Worm (Caenorhabditis elegans): ENCODE results near the gene B0284.3.

Gene B0284.3

DNA sequence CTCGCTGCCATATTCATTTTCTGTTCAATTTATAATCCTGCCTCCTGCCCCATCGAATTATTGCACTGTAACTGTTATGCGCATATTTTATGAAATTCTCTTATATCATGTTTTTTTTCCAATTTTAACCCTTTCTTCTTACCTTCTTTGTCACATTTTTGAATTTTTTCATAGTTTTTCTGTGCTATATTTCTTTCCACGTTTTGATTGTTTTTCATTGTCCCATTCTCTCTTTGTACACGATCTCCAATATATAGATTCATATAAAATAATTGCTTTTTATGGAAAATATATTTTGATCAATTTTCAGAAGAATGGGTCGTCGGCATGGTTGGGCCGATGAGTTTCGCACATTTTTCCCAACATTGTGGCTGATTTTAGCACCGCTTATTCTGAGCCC is 29.8 kb downstream of the B0284.3 start, which contains the start of gene B0285.6:
TSS of gene B0285.6 (plus strand) at position 301 of the 400 bp plus-strand sequence.
- no peak for TF ChIP-seq unc-86 (tag; optimal IDR thresholded peaks at IDR 0.05)
- no peak for TF ChIP-seq dsc-1 (tag; optimal IDR thresholded peaks at IDR 0.05)
- no peak for TF ChIP-seq ceh-90 (tag; optimal IDR thresholded peaks at IDR 0.05)
- no peak for TF ChIP-seq lir-3 (tag; optimal IDR thresholded peaks at IDR 0.05; ENCODE audit: poor library complexity)
- no peak for TF ChIP-seq nhr-71 (tag; optimal IDR thresholded peaks at IDR 0.05)
- no peak for TF ChIP-seq rnt-1 (tag; optimal IDR thresholded peaks at IDR 0.05)
- TF ChIP-seq mab-9 (GFP tag; IDR thresholded peaks at IDR 0.05), result no peak
- no peak for TF ChIP-seq vab-15 (tag; optimal IDR thresholded peaks at IDR 0.05)
- no peak for TF ChIP-seq C04F5.9 (tag; optimal IDR thresholded peaks at IDR 0.05)
- TF ChIP-seq sup-37 (GFP tag; optimal IDR thresholded peaks at IDR 0.05), result no peak
- no peak for TF ChIP-seq efl-3 (GFP tag; optimal IDR thresholded peaks at IDR 0.05)
- no peak for TF ChIP-seq lin-35 (GFP tag; optimal IDR thresholded peaks at IDR 0.05)
- TF ChIP-seq tlp-1 (tag; optimal IDR thresholded peaks at IDR 0.05), result no peak
- no peak for TF ChIP-seq lin-39 (tag; optimal IDR thresholded peaks at IDR 0.05)
- TF ChIP-seq lin-14 (GFP tag; optimal IDR thresholded peaks at IDR 0.05), result no peak
- no peak for TF ChIP-seq ceh-8 (GFP tag; optimal IDR thresholded peaks at IDR 0.05)
- TF ChIP-seq unc-30 (tag; optimal IDR thresholded peaks at IDR 0.05), result no peak

DNA sequence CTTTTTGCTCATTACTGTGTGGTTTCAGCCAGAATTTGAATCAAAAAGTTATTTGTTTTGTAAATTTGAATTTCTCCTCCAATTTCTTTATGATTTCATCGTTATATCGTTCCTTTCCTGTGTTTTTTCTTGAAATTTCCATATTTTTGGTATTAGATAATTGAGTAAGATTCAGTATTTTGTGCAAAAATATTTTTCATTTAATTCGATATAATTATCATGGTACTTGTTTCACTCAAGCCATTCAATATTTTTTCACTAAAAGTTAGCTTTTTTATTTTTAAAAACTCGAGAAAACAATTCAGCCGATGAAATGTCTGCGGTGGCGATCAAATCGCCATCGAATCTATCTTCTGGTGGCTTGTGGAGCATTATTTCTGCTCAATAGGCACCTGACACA is 34.6 kb downstream of the B0284.3 start, which contains the start of gene hse-5:
TSS of gene hse-5 (plus strand) at position 301 of the 400 bp plus-strand sequence.
- TF ChIP-seq alr-1 (tag; optimal IDR thresholded peaks at IDR 0.05; ENCODE audit: borderline replicate concordance) (no peak), hpl-2 (GFP tag; optimal IDR thresholded peaks at IDR 0.05) (no peak), efl-3 (GFP tag; optimal IDR thresholded peaks at IDR 0.05) (no peak), nhr-76 (tag; optimal IDR thresholded peaks at IDR 0.05) (no peak), grh-1 (GFP tag; IDR thresholded peaks at IDR 0.05) (no peak), ama-1 (optimal IDR thresholded peaks at IDR 0.05) (no peak), unc-98 (GFP tag; IDR thresholded peaks at IDR 0.05) (no peak), dpl-1 (GFP tag; optimal IDR thresholded peaks at IDR 0.05) (no peak), zip-4 (GFP tag; optimal IDR thresholded peaks at IDR 0.05) (no peak), fkh-4 (tag; optimal IDR thresholded peaks at IDR 0.05; ENCODE audit: borderline replicate concordance) (no peak), jun-1 (tag; optimal IDR thresholded peaks at IDR 0.05) (no peak), nhr-71 (tag; optimal IDR thresholded peaks at IDR 0.05) (no peak), aly-2 (tag; optimal IDR thresholded peaks at IDR 0.05) (no peak), lin-39 (tag; optimal IDR thresholded peaks at IDR 0.05) (no peak), mep-1 (tag; optimal IDR thresholded peaks at IDR 0.05) (no peak), dsc-1 (tag; optimal IDR thresholded peaks at IDR 0.05) (no peak)

- TF ChIP-seq egl-13 (tag; optimal IDR thresholded peaks at IDR 0.05) (peak; percentile 41), lir-3 (tag; optimal IDR thresholded peaks at IDR 0.05; ENCODE audit: poor library complexity) (peak; percentile 87), dpl-1 (GFP tag; optimal IDR thresholded peaks at IDR 0.05) (peak; percentile 24 to 60 (median 50)), nhr-20 (tag; optimal IDR thresholded peaks at IDR 0.05) (peak; percentile 58), nhr-71 (tag; optimal IDR thresholded peaks at IDR 0.05) (peak; percentile 73), lin-35 (GFP tag; optimal IDR thresholded peaks at IDR 0.05) (peak; percentile 31 to 50), ets-5 (GFP tag; IDR thresholded peaks at IDR 0.05) (no peak), nhr-47 (tag; optimal IDR thresholded peaks at IDR 0.05) (peak; percentile 75), ztf-11 (tag; optimal IDR thresholded peaks at IDR 0.05) (peak in 1 of 2 experiments; percentile 84), lin-14 (GFP tag; optimal IDR thresholded peaks at IDR 0.05) (peak; percentile 87), sox-4 (tag; optimal IDR thresholded peaks at IDR 0.05) (peak; percentile 58), ceh-90 (tag; optimal IDR thresholded peaks at IDR 0.05) (peak; percentile 84), swsn-7 (tag; optimal IDR thresholded peaks at IDR 0.05) (peak; percentile 61), pax-3 (tag; optimal IDR thresholded peaks at IDR 0.05) (peak; percentile 12), nhr-237 (tag; optimal IDR thresholded peaks at IDR 0.05) (no peak), lin-15B (tag; optimal IDR thresholded peaks at IDR 0.05) (peak; percentile 3), mef-2 (tag; optimal IDR thresholded peaks at IDR 0.05) (no peak), mep-1 (tag; optimal IDR thresholded peaks at IDR 0.05) (peak; percentile 70), mab-9 (GFP tag; IDR thresholded peaks at IDR 0.05) (peak; percentile 33; the same call in 1 of the 2 replicates), skn-1 (tag; optimal IDR thresholded peaks at IDR 0.05) (peak; percentile 33), ztf-4 (tag; optimal IDR thresholded peaks at IDR 0.05) (no peak), rnt-1 (tag; optimal IDR thresholded peaks at IDR 0.05) (peak; percentile 94), C16A3.4 (tag; optimal IDR thresholded peaks at IDR 0.05) (no peak), ceh-82 (tag; optimal IDR thresholded peaks at IDR 0.05) (peak in 2 of 3 experiments; percentile 8 to 26), isw-1 (GFP tag; IDR thresholded peaks at IDR 0.05) (peak; percentile 5; the same call in 1 of the 2 replicates), C04F5.9 (tag; optimal IDR thresholded peaks at IDR 0.05) (peak; percentile 51), efl-1 (optimal IDR thresholded peaks at IDR 0.05) (peak; percentile 37 to 63), efl-1 (GFP tag; optimal IDR thresholded peaks at IDR 0.05 in 1 of 2) (peak; percentile 63 to 95), unc-130 (tag; optimal IDR thresholded peaks at IDR 0.05) (no peak)
These were observed 36.5 kb downstream of the B0284.3 start, which contains the start of the genes B0285.3 and lcmt-1 for ce11 chrIII:4343070-4343469. B0285.3 (minus strand) TSS chrIII:4343336. lcmt-1 (plus strand) TSS chrIII:4343446.
